Fruit fly (Drosophila melanogaster) whole organism, prepupa: ENCODE data around the gene haf.

ENCODE experiments used
- Blimp-1 ChIP-seq: fragments of 200-800 bp; sonication (Bioruptor generic); optimal IDR thresholded peaks from 3 replicates; lab custom pipeline; 2017; ENCODE audit warnings: missing biosample characterization, missing genetic modification characterization, mild to moderate bottlenecking, moderate library complexity, missing genetic modification reagents
- CG10631 ChIP-seq: fragments of 200-800 bp; sonication (Bioruptor generic); optimal IDR thresholded peaks from 2 replicates; lab custom pipeline; 2016; ENCODE audit warnings: missing biosample characterization, missing genetic modification characterization
- CG10669 ChIP-seq: fragments of 200-800 bp; sonication (Bioruptor generic); optimal IDR thresholded peaks from 3 replicates; lab custom pipeline; 2018; ENCODE audit warnings: missing biosample characterization, mild to moderate bottlenecking, missing genetic modification characterization, moderate library complexity
- CG11762 ChIP-seq: fragments of 200-800 bp; sonication (Bioruptor generic); optimal IDR thresholded peaks from 3 replicates; lab custom pipeline; 2016; ENCODE audit warnings: missing biosample characterization, missing genetic modification characterization; ENCODE audit not compliant: insufficient read depth
- CG11902 ChIP-seq: fragments of 200-800 bp; sonication (Bioruptor generic); optimal IDR thresholded peaks from 3 replicates; lab custom pipeline; 2016; ENCODE audit warnings: missing biosample characterization, missing genetic modification characterization
- CG1621 ChIP-seq: fragments of 200-800 bp; sonication (Bioruptor generic); optimal IDR thresholded peaks from 3 replicates; lab custom pipeline; 2018; ENCODE audit warnings: missing biosample characterization, mild to moderate bottlenecking, missing genetic modification characterization
- CG3032 ChIP-seq: fragments of 200-800 bp; optimal IDR thresholded peaks from 2 replicates; lab custom pipeline; 2019; ENCODE audit warnings: missing biosample characterization, mild to moderate bottlenecking, missing genetic modification characterization, moderate library complexity
- CG31627 ChIP-seq: fragments of 200-800 bp; sonication (Bioruptor generic); optimal IDR thresholded peaks from 3 replicates; lab custom pipeline; 2016; ENCODE audit warnings: missing biosample characterization, missing genetic modification characterization
- CG32006 ChIP-seq: fragments of 200-800 bp; sonication (Bioruptor generic); optimal IDR thresholded peaks from 3 replicates; lab custom pipeline; 2017; ENCODE audit warnings: missing biosample characterization, mild to moderate bottlenecking, missing genetic modification characterization
- CG34406 ChIP-seq: fragments of 200-800 bp; sonication (Bioruptor generic); optimal IDR thresholded peaks from 3 replicates; lab custom pipeline; 2016; ENCODE audit warnings: missing biosample characterization, missing genetic modification characterization
- CG3919 ChIP-seq: fragments of 200-800 bp; sonication (Bioruptor generic); optimal IDR thresholded peaks from 3 replicates; lab custom pipeline; 2016; ENCODE audit warnings: missing biosample characterization, missing genetic modification characterization
- CG4318 ChIP-seq: fragments of 200-800 bp; sonication (Bioruptor generic); optimal IDR thresholded peaks from 3 replicates; lab custom pipeline; 2017; ENCODE audit warnings: missing biosample characterization, mild to moderate bottlenecking, missing genetic modification characterization
- CG6276 ChIP-seq: fragments of 200-800 bp; sonication (Bioruptor generic); optimal IDR thresholded peaks from 2 replicates; lab custom pipeline; 2017; ENCODE audit warnings: missing biosample characterization, mild to moderate bottlenecking, missing genetic modification characterization
- CG6792 ChIP-seq: fragments of 200-800 bp; sonication (Bioruptor generic); optimal IDR thresholded peaks from 3 replicates; lab custom pipeline; 2016; ENCODE audit warnings: missing biosample characterization, missing genetic modification characterization
- CG6808 ChIP-seq: fragments of 200-800 bp; sonication (Bioruptor generic); optimal IDR thresholded peaks from 3 replicates; lab custom pipeline; 2017; ENCODE audit warnings: missing biosample characterization, missing genetic modification characterization, mild to moderate bottlenecking, moderate library complexity, missing genetic modification reagents
- CG6854 ChIP-seq: fragments of 200-800 bp; sonication (Bioruptor generic); optimal IDR thresholded peaks from 2 replicates; lab custom pipeline; 2017; ENCODE audit warnings: missing biosample characterization, mild to moderate bottlenecking, missing genetic modification characterization
- CG7368 ChIP-seq: fragments of 200-800 bp; sonication (Bioruptor generic); optimal IDR thresholded peaks from 3 replicates; lab custom pipeline; 2016; ENCODE audit warnings: missing biosample characterization, missing genetic modification characterization
- CG8119 ChIP-seq: fragments of 200-800 bp; sonication (Bioruptor generic); IDR thresholded peaks from 3 replicates; pipeline ENCODE4 v1.3.6; 2022; ENCODE audit warnings: missing biosample characterization, missing genetic modification characterization
- CG8319 ChIP-seq: fragments of 200-800 bp; sonication (Bioruptor generic); optimal IDR thresholded peaks from 3 replicates; lab custom pipeline; 2016; ENCODE audit warnings: missing biosample characterization, missing genetic modification characterization
- CG8632 ChIP-seq: fragments of 200-800 bp; sonication (Bioruptor generic); optimal IDR thresholded peaks from 3 replicates; lab custom pipeline; 2016; ENCODE audit warnings: missing biosample characterization, missing genetic modification characterization
- CG9139 ChIP-seq: fragments of 200-800 bp; sonication (Bioruptor generic); optimal IDR thresholded peaks from 3 replicates; lab custom pipeline; 2017; ENCODE audit warnings: missing biosample characterization, mild to moderate bottlenecking, missing genetic modification characterization
- Eip75B ChIP-seq: fragments of 200-800 bp; sonication (Bioruptor generic); optimal IDR thresholded peaks from 3 replicates; lab custom pipeline; 2016; ENCODE audit warnings: missing biosample characterization, missing genetic modification characterization
- Eip78C ChIP-seq: fragments of 200-800 bp; sonication (Bioruptor generic); peaks from one replicate; lab custom pipeline; 2016; ENCODE audit warnings: missing biosample characterization, missing genetic modification characterization
- Eip93F ChIP-seq: fragments of 200-800 bp; sonication (Bioruptor generic); optimal IDR thresholded peaks from 2 replicates; lab custom pipeline; 2016; ENCODE audit warnings: missing biosample characterization, mild to moderate bottlenecking, missing genetic modification characterization
- Ets21C ChIP-seq: fragments of 200-800 bp; sonication (Bioruptor generic); optimal IDR thresholded peaks from 3 replicates; lab custom pipeline; 2016; ENCODE audit warnings: missing biosample characterization, missing genetic modification characterization
- Ets96B ChIP-seq: fragments of 200-800 bp; optimal IDR thresholded peaks from 2 replicates; lab custom pipeline; 2019; ENCODE audit warnings: missing biosample characterization, mild to moderate bottlenecking, missing genetic modification characterization, moderate library complexity
- Hr38 ChIP-seq: sonication (Bioruptor generic); optimal IDR thresholded peaks from 2 replicates; lab custom pipeline; 2016; ENCODE audit warnings: missing biosample characterization, missing genetic modification characterization
- Hr39 ChIP-seq: fragments of 200-800 bp; sonication (Bioruptor generic); optimal IDR thresholded peaks from 2 replicates; lab custom pipeline; 2016; ENCODE audit warnings: missing biosample characterization, missing genetic modification characterization
- Hr4 ChIP-seq: fragments of 200-800 bp; sonication (Bioruptor generic); optimal IDR thresholded peaks from 3 replicates; lab custom pipeline; 2016; ENCODE audit warnings: missing biosample characterization, missing genetic modification characterization
- Lpt ChIP-seq: fragments of 200-800 bp; sonication (Bioruptor generic); optimal IDR thresholded peaks from 3 replicates; lab custom pipeline; 2016; ENCODE audit warnings: missing biosample characterization, missing genetic modification characterization
- Met ChIP-seq: fragments of 200-800 bp; sonication (Bioruptor generic); optimal IDR thresholded peaks from 3 replicates; lab custom pipeline; 2016; ENCODE audit warnings: missing biosample characterization, missing genetic modification characterization
- Smox ChIP-seq: fragments of 200-800 bp; sonication (Bioruptor generic); optimal IDR thresholded peaks from 3 replicates; lab custom pipeline; 2016; ENCODE audit warnings: missing biosample characterization, missing genetic modification characterization
- Sox14 ChIP-seq: fragments of 200-800 bp; sonication (Bioruptor generic); optimal IDR thresholded peaks from 3 replicates; lab custom pipeline; 2016; ENCODE audit warnings: missing biosample characterization, missing genetic modification characterization
- achi ChIP-seq: fragments of 200-800 bp; sonication (Bioruptor generic); optimal IDR thresholded peaks from 3 replicates; lab custom pipeline; 2016; ENCODE audit warnings: missing biosample characterization, missing genetic modification characterization
- cyc ChIP-seq: fragments of 200-800 bp; sonication (Bioruptor generic); optimal IDR thresholded peaks from 3 replicates; lab custom pipeline; 2016; ENCODE audit warnings: missing biosample characterization, missing genetic modification characterization
- dac ChIP-seq: fragments of 200-800 bp; sonication (Bioruptor generic); optimal IDR thresholded peaks from 2 replicates; lab custom pipeline; 2017; ENCODE audit warnings: missing biosample characterization, mild to moderate bottlenecking, missing genetic modification characterization
- dsx ChIP-seq: fragments of 200-800 bp; optimal IDR thresholded peaks from 3 replicates; lab custom pipeline; 2019; ENCODE audit warnings: missing biosample characterization, mild to moderate bottlenecking, missing genetic modification characterization, moderate library complexity; ENCODE audit not compliant: poor library complexity, severe bottlenecking
- esn ChIP-seq: fragments of 200-800 bp; sonication (Bioruptor generic); optimal IDR thresholded peaks from 2 replicates; lab custom pipeline; 2016; ENCODE audit warnings: missing biosample characterization, mild to moderate bottlenecking, missing genetic modification characterization, moderate library complexity
- fd59A ChIP-seq: fragments of 200-800 bp; sonication (Bioruptor generic); optimal IDR thresholded peaks from 2 replicates; lab custom pipeline; 2017; ENCODE audit warnings: missing biosample characterization, mild to moderate bottlenecking, missing genetic modification characterization, missing genetic modification reagents
- fd85E ChIP-seq: fragments of 200-800 bp; sonication (Bioruptor generic); optimal IDR thresholded peaks from 3 replicates; lab custom pipeline; 2016; ENCODE audit warnings: missing biosample characterization, missing genetic modification characterization
- fkh ChIP-seq: fragments of 200-800 bp; sonication (Bioruptor generic); optimal IDR thresholded peaks from 3 replicates; lab custom pipeline; 2017; ENCODE audit warnings: missing biosample characterization, mild to moderate bottlenecking, missing genetic modification characterization, moderate library complexity
- net ChIP-seq: fragments of 200-800 bp; sonication (Bioruptor generic); optimal IDR thresholded peaks from 3 replicates; lab custom pipeline; 2016; ENCODE audit warnings: missing biosample characterization, missing genetic modification characterization
- spab ChIP-seq: fragments of 200-800 bp; sonication (Bioruptor generic); optimal IDR thresholded peaks from 2 replicates; lab custom pipeline; 2017; ENCODE audit warnings: missing biosample characterization, mild to moderate bottlenecking, missing genetic modification characterization, missing genetic modification reagents
- ss ChIP-seq, 2 experiments: fragments of 200-800 bp; sonication (Bioruptor generic); optimal IDR thresholded peaks; 2 replicates in 1 of 2; 3 replicates in 1 of 2; lab custom pipeline; 2017 to 2018; ENCODE audit warnings: mild to moderate bottlenecking in 2 of 2, missing biosample characterization in 2 of 2, missing genetic modification characterization in 2 of 2, moderate library complexity in 1 of 2
- svp ChIP-seq: fragments of 200-800 bp; sonication (Bioruptor generic); peaks from one replicate; lab custom pipeline; 2016; ENCODE audit warnings: missing biosample characterization, missing genetic modification characterization
- topi ChIP-seq: fragments of 200-800 bp; sonication (Bioruptor generic); optimal IDR thresholded peaks from 3 replicates; lab custom pipeline; 2016; ENCODE audit warnings: missing biosample characterization, missing genetic modification characterization

Gene haf

dm6 chr2L:1568631-1569030 is 13.7 kb downstream of the haf start (continued):
- TF ChIP-seq Lpt (GFP tag; lab: Kevin White, UChicago), result no peak
- TF ChIP-seq, all 60 proteins: peak for 36

dm6 chr2L:1570483-1570882 is 15.6 kb downstream of the haf start:
- peak; percentile 1 for TF ChIP-seq achi
- TF ChIP-seq CG34406 (GFP tag; lab: Kevin White, UChicago), result peak; percentile 6
- peak; percentile 9 for TF ChIP-seq Smox (GFP tag; lab: Kevin White, UChicago)
- peak; percentile 43 for TF ChIP-seq Hr39
- peak; percentile 34 for TF ChIP-seq CG7368 (GFP tag; lab: Kevin White, UChicago)
- TF ChIP-seq cyc (GFP tag; lab: Kevin White, UChicago), result peak; percentile 37
- peak; percentile 27 for TF ChIP-seq CG3919 (GFP tag; lab: Kevin White, UChicago)
- peak; percentile 10 for TF ChIP-seq topi (GFP tag; lab: Kevin White, UChicago)
- TF ChIP-seq CG11762, result peak; percentile 3
- peak; percentile 20 for TF ChIP-seq CG11902
- TF ChIP-seq Met (GFP tag; lab: Kevin White, UChicago), result peak; percentile 55
- TF ChIP-seq svp (GFP tag; lab: Kevin White, UChicago), result peak; percentile 74

dm6 chr2L:1574009-1574408 is 19.1 kb downstream of the haf start:
- peak; percentile 24 for TF ChIP-seq Lpt (GFP tag; lab: Kevin White, UChicago)
- no peak for TF ChIP-seq CG9139 (GFP tag; lab: Kevin White, UChicago)
- no peak for TF ChIP-seq CG8632 (GFP tag; lab: Kevin White, UChicago)
- peak; percentile 22 for TF ChIP-seq Ets21C (GFP tag; lab: Kevin White, UChicago)
- peak; percentile 62 for TF ChIP-seq CG3032 (tag; lab: Kevin White, UChicago)
- no peak for TF ChIP-seq achi
- no peak for TF ChIP-seq ss (GFP tag; optimal IDR thresholded peaks at IDR 0.05; lab: Kevin White, UChicago)
- TF ChIP-seq cyc (GFP tag; lab: Kevin White, UChicago), result no peak
- TF ChIP-seq CG10631 (GFP tag; lab: Kevin White, UChicago), result peak; percentile 31
- TF ChIP-seq CG6808 (GFP tag; lab: Kevin White, UChicago), result peak; percentile 42
- TF ChIP-seq Hr39, result peak; percentile 14
- TF ChIP-seq CG6276 (GFP tag; lab: Kevin White, UChicago), result peak; percentile 27
- no peak for TF ChIP-seq CG8119 (GFP tag; lab: Robert Waterston, UW)
- TF ChIP-seq CG3919 (GFP tag; lab: Kevin White, UChicago), result peak; percentile 28
- TF ChIP-seq esn (GFP tag; lab: Kevin White, UChicago), result peak; percentile 57
- TF ChIP-seq CG32006, result peak; percentile 50
- TF ChIP-seq CG8319 (GFP tag; lab: Kevin White, UChicago), result peak; percentile 45
- no peak for TF ChIP-seq Eip93F (GFP tag; lab: Kevin White, UChicago)
- no peak for TF ChIP-seq dac
- TF ChIP-seq Eip78C, result peak; percentile 66
- peak; percentile 29 for TF ChIP-seq Sox14
- TF ChIP-seq CG10669 (GFP tag; lab: Kevin White, UChicago), result peak; percentile 54
- TF ChIP-seq CG6792 (GFP tag; lab: Kevin White, UChicago), result peak; percentile 39
- TF ChIP-seq dsx (GFP tag; lab: Kevin White, UChicago), result no peak
- no peak for TF ChIP-seq CG7368 (GFP tag; lab: Kevin White, UChicago)
- TF ChIP-seq fd59A (GFP tag; lab: Kevin White, UChicago), result peak; percentile 66
- no peak for TF ChIP-seq CG6854
- peak; percentile 32 for TF ChIP-seq CG11762
- TF ChIP-seq Met (GFP tag; lab: Kevin White, UChicago), result peak; percentile 56
- no peak for TF ChIP-seq CG31627 (GFP tag; lab: Kevin White, UChicago)
- TF ChIP-seq CG1621 (tag; lab: Kevin White, UChicago), result no peak
- TF ChIP-seq Hr38 (GFP tag; lab: Kevin White, UChicago), result no peak
- TF ChIP-seq fd85E, result no peak
- peak; percentile 16 for TF ChIP-seq CG4318 (GFP tag; lab: Kevin White, UChicago)
- TF ChIP-seq net (GFP tag; lab: Kevin White, UChicago), result peak; percentile 3
- no peak for TF ChIP-seq Blimp-1 (GFP tag; lab: Kevin White, UChicago)
- TF ChIP-seq CG34406 (GFP tag; lab: Kevin White, UChicago), result no peak
- TF ChIP-seq fkh (GFP tag; lab: Kevin White, UChicago), result no peak
- peak; percentile 57 for TF ChIP-seq Hr4 (GFP tag; lab: Kevin White, UChicago)
- TF ChIP-seq spab (GFP tag; lab: Kevin White, UChicago), result peak; percentile 38
- TF ChIP-seq Eip75B, result peak; percentile 44
- no peak for TF ChIP-seq Smox (GFP tag; lab: Kevin White, UChicago)
- TF ChIP-seq topi (GFP tag; lab: Kevin White, UChicago), result no peak
- TF ChIP-seq CG11902, result no peak
- TF ChIP-seq Ets96B (tag; lab: Kevin White, UChicago), result no peak
